Worm (Caenorhabditis elegans) whole organism, early embryonic: ENCODE measurements around the gene F41G3.6.
A peak's percentile ranks its signal among the peaks of the same experiment; 100 is the strongest.

Experiments
- B0310.2 ChIP-seq: sonication (generic microtip); optimal IDR thresholded peaks from 2 replicates; lab custom pipeline; 2016; ENCODE audit warnings: mild to moderate bottlenecking, missing genetic modification characterization, missing compliant biosample characterization
- F13C5.2 ChIP-seq: sonication (generic microtip); optimal IDR thresholded peaks from 2 replicates; lab custom pipeline; 2017; ENCODE audit warnings: mild to moderate bottlenecking, missing genetic modification characterization, inconsistent platforms, missing compliant biosample characterization
- aly-1 ChIP-seq: sonication (generic microtip); optimal IDR thresholded peaks from 2 replicates; lab custom pipeline; 2016; ENCODE audit warnings: missing genetic modification characterization, missing compliant biosample characterization
- ama-1 ChIP-seq: fragments of 150-350 bp; optimal IDR thresholded peaks from 2 replicates; lab custom pipeline; 2014
- ceh-13 ChIP-seq: fragments of 200-800 bp; sonication (Bioruptor generic); optimal IDR thresholded peaks from 2 replicates; lab custom pipeline; 2018; ENCODE audit warnings: mild to moderate bottlenecking, missing genetic modification characterization, missing compliant biosample characterization
- ceh-36 ChIP-seq: sonication (generic microtip); optimal IDR thresholded peaks from 2 replicates; lab custom pipeline; 2016; ENCODE audit warnings: missing genetic modification characterization, inconsistent platforms, missing compliant biosample characterization
- ets-7 ChIP-seq: sonication (generic microtip); optimal IDR thresholded peaks from 2 replicates; lab custom pipeline; 2016; ENCODE audit warnings: missing genotype, missing genetic modification characterization, missing compliant biosample characterization
- flt-1 ChIP-seq: fragments of 200-800 bp; sonication (Bioruptor generic); IDR thresholded peaks from 2 replicates; pipeline ENCODE4 v1.3.6; 2022; ENCODE audit warnings: missing genetic modification characterization, missing compliant biosample characterization
- hmbx-1 ChIP-seq: sonication (generic microtip); optimal IDR thresholded peaks from 2 replicates; lab custom pipeline; 2016; ENCODE audit warnings: mild to moderate bottlenecking, missing genetic modification characterization, missing compliant biosample characterization
- hmg-4 ChIP-seq: fragments of 200-800 bp; sonication (Bioruptor generic); optimal IDR thresholded peaks from 2 replicates; lab custom pipeline; 2018; ENCODE audit warnings: mild to moderate bottlenecking, missing genetic modification characterization, missing compliant biosample characterization
- hnd-1 ChIP-seq: sonication (generic microtip); optimal IDR thresholded peaks from 2 replicates; lab custom pipeline; 2016; ENCODE audit warnings: missing genetic modification characterization, missing compliant biosample characterization
- pes-1 ChIP-seq: fragments of 200-800 bp; sonication (Bioruptor generic); IDR thresholded peaks from 2 replicates; pipeline ENCODE4 v1.3.6; 2022; ENCODE audit warnings: missing genetic modification reagents, missing genetic modification characterization, missing compliant biosample characterization
- scrt-1 ChIP-seq: fragments of 200-800 bp; sonication (Bioruptor generic); IDR thresholded peaks from 2 replicates; pipeline ENCODE4 v1.3.6; 2022; ENCODE audit warnings: missing genetic modification characterization, missing compliant biosample characterization
- sea-1 ChIP-seq: fragments of 200-800 bp; sonication (Bioruptor generic); conservative IDR thresholded peaks from 2 replicates; pipeline ENCODE4 v1.3.6; 2022; ENCODE audit warnings: missing genetic modification characterization, missing compliant biosample characterization
- tbx-11 ChIP-seq: fragments of 200-800 bp; sonication (Bioruptor generic); IDR thresholded peaks from 2 replicates; pipeline ENCODE4 v1.3.6; 2022; ENCODE audit warnings: missing genetic modification characterization, missing compliant biosample characterization
- tbx-37 ChIP-seq: fragments of 200-800 bp; sonication (Bioruptor generic); conservative IDR thresholded peaks from 2 replicates; pipeline ENCODE4 v1.3.6; 2022; ENCODE audit warnings: missing genetic modification reagents, missing genetic modification characterization, missing compliant biosample characterization
- tra-4 ChIP-seq: sonication (generic microtip); optimal IDR thresholded peaks from 2 replicates; lab custom pipeline; 2017; ENCODE audit warnings: missing genetic modification characterization, missing compliant biosample characterization

F41G3.6 gene

DNA sequence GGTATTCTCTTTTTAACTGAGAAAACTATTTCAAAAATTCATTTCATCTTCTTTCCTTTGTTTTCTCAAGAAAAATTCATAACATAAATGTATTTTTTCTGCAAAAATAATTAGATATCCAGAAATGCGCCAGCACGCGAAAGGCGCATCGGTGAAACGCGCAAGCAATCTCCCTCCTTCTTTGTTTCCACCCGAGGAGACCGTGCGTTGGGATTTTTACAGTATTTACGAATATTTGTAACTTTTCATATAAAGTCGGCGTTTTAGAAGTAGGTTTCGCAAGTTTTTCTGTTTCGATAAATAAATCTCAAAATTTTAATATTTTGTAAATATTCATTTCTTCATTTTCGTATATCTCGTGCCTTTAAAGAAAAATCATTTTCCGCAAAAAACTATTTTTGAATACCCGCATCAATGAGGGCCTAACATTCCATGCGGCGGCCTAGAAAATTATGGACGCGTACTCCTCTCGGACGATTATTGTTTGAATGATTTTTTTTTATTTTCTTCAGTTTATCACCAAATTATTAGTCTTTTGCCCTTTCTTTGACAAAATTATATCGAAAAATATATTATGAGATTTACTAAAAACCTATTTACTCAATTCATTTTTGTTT lies 33.8 kb downstream of the F41G3.6 start, which contains the start of gene ssup-72:
Gene ssup-72 (plus strand): TSS at position 181 of the 617 bp plus-strand sequence.
- TF ChIP-seq ets-7: no peak
- TF ChIP-seq tbx-37 (GFP tag; lab: Robert Waterston, UW): peak; percentile 75
- TF ChIP-seq hmg-4 (GFP tag; lab: Kevin White, UChicago): peak; percentile 35
- TF ChIP-seq F13C5.2 (tag; lab: Kevin White, UChicago): no peak
- no peak for TF ChIP-seq hnd-1 (tag; lab: Kevin White, UChicago)

DNA sequence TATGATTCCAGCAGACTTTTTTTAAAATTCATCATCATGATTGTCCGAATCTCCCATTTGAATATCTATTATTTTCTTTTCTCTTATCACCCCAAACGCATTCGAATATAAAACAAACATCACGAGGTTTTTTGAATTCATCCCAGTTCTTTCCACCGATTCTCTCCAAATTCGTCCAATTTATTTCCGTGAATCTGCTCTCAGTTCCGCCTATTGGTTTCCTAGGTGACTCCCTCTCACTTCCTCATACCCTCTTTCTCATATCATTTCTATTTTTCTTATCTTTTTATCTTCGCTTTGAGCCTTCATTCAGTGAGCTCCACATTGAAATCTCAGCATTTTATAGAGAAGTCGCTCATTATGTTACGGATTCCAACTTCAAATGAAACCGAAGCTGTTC lies 36.4 kb downstream of the F41G3.6 start, which contains the start of gene T13C2.7:
Gene T13C2.7 (plus strand): TSS at position 301 of the 400 bp plus-strand sequence.
- TF ChIP-seq scrt-1 (GFP tag; lab: Robert Waterston, UW) (no peak), ceh-36 (tag; lab: Kevin White, UChicago) (no peak), tra-4 (tag; lab: Kevin White, UChicago) (no peak), B0310.2 (tag; lab: Kevin White, UChicago) (no peak), flt-1 (no peak), aly-1 (no peak), ets-7 (no peak)

ce11 chrII:6781231-6781630 lies 38.5 kb downstream of the F41G3.6 start:
- TF ChIP-seq ets-7 (no peak), hmbx-1 (tag; lab: Kevin White, UChicago) (no peak), hmg-4 (GFP tag; lab: Kevin White, UChicago) (no peak), scrt-1 (GFP tag; lab: Robert Waterston, UW) (no peak), pes-1 (GFP tag; lab: Robert Waterston, UW) (no peak), aly-1 (no peak), ceh-13 (GFP tag; lab: Kevin White, UChicago) (no peak)

DNA sequence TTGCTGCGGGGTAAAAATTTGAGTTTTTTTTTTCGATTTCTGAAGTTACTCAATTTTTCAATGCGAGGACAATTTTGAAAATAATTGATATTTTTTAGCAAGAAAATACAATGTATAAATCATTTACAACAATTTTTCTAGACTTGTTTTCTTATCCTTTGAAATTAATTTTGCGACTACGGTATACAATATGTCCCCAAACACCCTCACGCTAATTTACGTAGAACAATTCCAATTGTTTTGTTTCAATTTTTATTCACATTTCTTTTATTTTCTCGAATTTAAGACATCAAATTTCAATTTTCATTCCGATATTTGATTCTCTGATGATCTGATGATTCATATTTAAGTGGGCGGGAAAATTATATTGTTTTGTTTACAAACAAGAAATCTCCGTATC lies 39.3 kb downstream of the F41G3.6 start:
- no peak for TF ChIP-seq ceh-13 (GFP tag; lab: Kevin White, UChicago)
- no peak for TF ChIP-seq ama-1
- TF ChIP-seq ets-7: no peak
- TF ChIP-seq sea-1 (GFP tag; lab: Robert Waterston, UW): no peak
- TF ChIP-seq tbx-11: no peak
- no peak for TF ChIP-seq hmbx-1 (tag; lab: Kevin White, UChicago)

DNA sequence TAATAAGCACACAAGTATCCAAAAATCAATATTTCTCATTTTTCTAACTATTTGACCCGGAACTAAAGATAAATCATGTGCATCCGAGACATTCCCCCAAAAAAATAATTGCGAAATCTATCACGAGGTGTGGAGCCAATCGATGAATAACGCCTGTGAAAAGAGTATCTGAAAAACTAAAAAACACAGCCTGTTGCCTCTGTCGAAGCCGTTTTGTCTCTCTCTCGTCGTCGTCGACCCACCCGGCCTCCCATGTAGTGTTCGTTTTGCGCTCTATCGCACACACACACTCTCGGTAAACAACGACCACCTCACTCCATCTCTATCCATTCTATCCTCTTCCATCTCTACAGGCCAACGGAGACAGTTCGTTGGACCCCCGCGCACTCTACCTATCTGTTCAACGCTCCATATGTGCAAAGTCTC lies 40.0 kb downstream of the F41G3.6 start:
- TF ChIP-seq flt-1 (no peak), ceh-36 (tag; lab: Kevin White, UChicago) (no peak), scrt-1 (GFP tag; lab: Robert Waterston, UW) (no peak), hmg-4 (GFP tag; lab: Kevin White, UChicago) (peak; percentile 50)

DNA sequence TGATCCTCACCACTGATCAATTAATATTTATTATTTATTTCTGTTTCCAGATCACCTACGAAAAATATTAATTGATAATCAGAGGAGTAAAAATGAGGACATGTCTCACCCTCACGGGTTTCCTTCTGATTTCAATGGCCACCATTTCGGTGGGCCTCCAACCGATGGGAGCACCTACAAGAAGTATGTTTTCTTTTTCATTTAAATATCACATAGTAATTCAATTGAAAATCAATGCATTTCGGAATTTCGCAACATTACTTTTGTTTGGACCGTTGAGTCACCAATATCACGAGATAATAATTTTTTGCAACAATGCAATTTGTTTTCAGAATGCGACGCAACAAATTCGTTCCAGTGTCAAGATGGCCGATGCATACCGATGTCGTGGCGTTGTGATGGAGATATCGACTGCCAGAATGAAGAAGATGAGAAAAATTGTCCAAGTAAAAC lies 40.7 kb downstream of the F41G3.6 start, which contains the start of gene gldi-2:
Gene gldi-2 (plus strand): TSS at position 51 of the 453 bp plus-strand sequence.
- TF ChIP-seq hmg-4 (GFP tag; lab: Kevin White, UChicago) (no peak), F13C5.2 (tag; lab: Kevin White, UChicago) (no peak), scrt-1 (GFP tag; lab: Robert Waterston, UW) (no peak), ceh-36 (tag; lab: Kevin White, UChicago) (no peak), sea-1 (GFP tag; lab: Robert Waterston, UW) (no peak), aly-1 (no peak), ceh-13 (GFP tag; lab: Kevin White, UChicago) (no peak), ama-1 (no peak)

- TF ChIP-seq F13C5.2 (tag; lab: Kevin White, UChicago) (no peak), ceh-13 (GFP tag; lab: Kevin White, UChicago) (no peak), B0310.2 (tag; lab: Kevin White, UChicago) (no peak), ets-7 (no peak), aly-1 (no peak), tbx-11 (no peak), ceh-36 (tag; lab: Kevin White, UChicago) (no peak), scrt-1 (GFP tag; lab: Robert Waterston, UW) (no peak), ama-1 (no peak), hnd-1 (tag; lab: Kevin White, UChicago) (no peak), tra-4 (tag; lab: Kevin White, UChicago) (no peak), hmg-4 (GFP tag; lab: Kevin White, UChicago) (no peak), sea-1 (GFP tag; lab: Robert Waterston, UW) (no peak), tbx-37 (GFP tag; lab: Robert Waterston, UW) (no peak), flt-1 (no peak), pes-1 (GFP tag; lab: Robert Waterston, UW) (no peak), hmbx-1 (tag; lab: Kevin White, UChicago) (no peak)
Measured at ce11 chrII:6788672-6789298, 46.1 kb downstream of the F41G3.6 start, which contains the start of gene T13C2.3. T13C2.3 (plus strand) TSS chrII:6789248.

DNA sequence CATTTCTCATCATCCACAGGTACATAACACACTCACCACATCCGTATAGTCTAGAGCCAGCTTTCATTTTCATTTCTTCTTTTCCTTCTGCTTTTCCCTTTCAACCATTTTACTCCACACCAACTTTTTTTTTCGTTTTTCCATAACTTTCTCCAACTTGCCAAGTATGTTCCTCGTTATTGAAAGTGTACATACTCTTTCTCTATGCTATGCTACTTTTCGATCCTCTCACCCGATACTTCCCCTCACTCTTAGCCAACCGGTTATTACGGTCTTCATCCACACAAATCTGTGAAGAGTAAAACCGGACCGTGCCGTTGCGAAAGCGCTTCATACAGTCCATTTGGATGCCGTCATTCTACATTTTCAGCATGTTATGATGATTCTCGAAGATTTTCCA lies 49.2 kb downstream of the F41G3.6 start, which contains the start of gene T13C2.2:
Gene T13C2.2 (plus strand): TSS at position 301 of the 400 bp plus-strand sequence.
- no peak for TF ChIP-seq hmbx-1 (tag; lab: Kevin White, UChicago)
- no peak for TF ChIP-seq ama-1
- no peak for TF ChIP-seq tbx-37 (GFP tag; lab: Robert Waterston, UW)
- no peak for TF ChIP-seq ceh-36 (tag; lab: Kevin White, UChicago)
- no peak for TF ChIP-seq tra-4 (tag; lab: Kevin White, UChicago)
- TF ChIP-seq ets-7: no peak
- no peak for TF ChIP-seq scrt-1 (GFP tag; lab: Robert Waterston, UW)
- TF ChIP-seq tbx-11: no peak
- no peak for TF ChIP-seq hnd-1 (tag; lab: Kevin White, UChicago)
